Fruit fly (Drosophila melanogaster) whole organism, wandering third instar larva: Measurements from ENCODE around the gene mRpL12.

ENCODE experiments used
- Abd-B ChIP-seq: fragments of >200 bp; optimal IDR thresholded peaks from 2 replicates; lab custom pipeline; 2017; ENCODE audit warnings: missing biosample characterization, missing genetic modification characterization
- CG32264 ChIP-seq: fragments of 200-800 bp; sonication (Bioruptor generic); optimal IDR thresholded peaks from 2 replicates; lab custom pipeline; 2016; ENCODE audit warnings: missing biosample characterization, missing genetic modification characterization
- CG9705 ChIP-seq: fragments of 200-800 bp; sonication (Bioruptor generic); optimal IDR thresholded peaks from 2 replicates; lab custom pipeline; 2018; ENCODE audit warnings: missing biosample characterization, mild to moderate bottlenecking, missing genetic modification characterization
- CrebA ChIP-seq: fragments of 200-800 bp; sonication (Bioruptor generic); optimal IDR thresholded peaks from 2 replicates; lab custom pipeline; 2016; ENCODE audit warnings: missing biosample characterization, mild to moderate bottlenecking, missing genetic modification characterization, borderline replicate concordance
- Dfd ChIP-seq: fragments of >200 bp; optimal IDR thresholded peaks from 2 replicates; lab custom pipeline; 2017; ENCODE audit warnings: missing biosample characterization, missing genetic modification characterization
- Dif ChIP-seq: fragments of 200-275, 200-300 bp; sonication (Bioruptor generic); optimal IDR thresholded peaks from 2 replicates; lab custom pipeline; 2018; ENCODE audit warnings: missing biosample characterization, missing genetic modification characterization; ENCODE audit not compliant: partially characterized antibody
- GATAd ChIP-seq: sonication (Bioruptor generic); optimal IDR thresholded peaks from 2 replicates; lab custom pipeline; 2016; ENCODE audit warnings: missing biosample characterization, missing genetic modification characterization
- HLH106 ChIP-seq: fragments of 200-800 bp; optimal IDR thresholded peaks from 3 replicates; lab custom pipeline; 2019; ENCODE audit warnings: missing biosample characterization, mild to moderate bottlenecking, missing genetic modification characterization, moderate library complexity
- Hnf4 ChIP-seq: fragments of 200-800 bp; sonication (Bioruptor generic); optimal IDR thresholded peaks from 2 replicates; lab custom pipeline; 2016; ENCODE audit warnings: missing biosample characterization, mild to moderate bottlenecking, missing genetic modification characterization
- Hr78 ChIP-seq: fragments of >200 bp; optimal IDR thresholded peaks from 2 replicates; lab custom pipeline; 2017; ENCODE audit warnings: missing biosample characterization, missing genetic modification characterization
- Jra ChIP-seq: sonication (Bioruptor generic); optimal IDR thresholded peaks from 2 replicates; lab custom pipeline; 2016; ENCODE audit warnings: missing biosample characterization, missing genetic modification characterization
- Mio ChIP-seq: sonication (Bioruptor generic); optimal IDR thresholded peaks from 2 replicates; lab custom pipeline; 2016; ENCODE audit warnings: missing biosample characterization, missing genetic modification characterization
- Myc ChIP-seq: fragments of >200 bp; optimal IDR thresholded peaks from 2 replicates; lab custom pipeline; 2017
- OdsH ChIP-seq: fragments of 200-800 bp; sonication (Bioruptor generic); optimal IDR thresholded peaks from 2 replicates; lab custom pipeline; 2016; ENCODE audit warnings: missing biosample characterization, mild to moderate bottlenecking, missing genetic modification characterization
- Rel ChIP-seq, 2 experiments: fragments of 200-800 bp; sonication (Bioruptor generic) in 1 of 2; optimal IDR thresholded peaks; 2 replicates in 1 of 2; 3 replicates in 1 of 2; lab custom pipeline; 2016 to 2019; ENCODE audit warnings: mild to moderate bottlenecking in 2 of 2, missing biosample characterization in 2 of 2, missing genetic modification characterization in 2 of 2, moderate library complexity in 1 of 2
- Vsx2 ChIP-seq: fragments of 200-300, 225-300 bp; sonication (Bioruptor generic); optimal IDR thresholded peaks from 2 replicates; lab custom pipeline; 2018; ENCODE audit warnings: missing biosample characterization, missing genetic modification characterization; ENCODE audit not compliant: partially characterized antibody
- dl ChIP-seq, 2 experiments: fragments of 175-275, 200-275 bp in 1 of 2; fragments of 200-275 bp in 1 of 2; sonication (Bioruptor generic); optimal IDR thresholded peaks; lab custom pipeline; 2018; ENCODE audit warnings: mild to moderate bottlenecking in 2 of 2, missing biosample characterization in 2 of 2, missing genetic modification characterization in 2 of 2, moderate library complexity in 2 of 2; ENCODE audit not compliant: partially characterized antibody in 2 of 2, insufficient read depth in 1 of 2
- dmrt93B ChIP-seq: fragments of 200-800 bp; sonication (Bioruptor generic); optimal IDR thresholded peaks from 2 replicates; lab custom pipeline; 2018; ENCODE audit warnings: missing biosample characterization, mild to moderate bottlenecking, missing genetic modification characterization
- foxo ChIP-seq, 2 experiments: fragments of 200-800 bp; sonication (Bioruptor generic); optimal IDR thresholded peaks; 2 replicates in 1 of 2; 3 replicates in 1 of 2; lab custom pipeline; 2016 to 2017; ENCODE audit warnings: missing biosample characterization in 2 of 2, missing genetic modification characterization in 2 of 2
- fru ChIP-seq: fragments of 200-800 bp; sonication (Bioruptor generic); optimal IDR thresholded peaks from 3 replicates; lab custom pipeline; 2016; ENCODE audit warnings: missing biosample characterization, mild to moderate bottlenecking, missing genetic modification characterization
- h ChIP-seq: fragments of 200-800 bp; sonication (Bioruptor generic); optimal IDR thresholded peaks from 3 replicates; lab custom pipeline; 2016; ENCODE audit warnings: missing biosample characterization, mild to moderate bottlenecking, missing genetic modification characterization
- jim ChIP-seq: fragments of 175-275, 200-325 bp; sonication (Bioruptor generic); optimal IDR thresholded peaks from 2 replicates; lab custom pipeline; 2016; ENCODE audit warnings: missing biosample characterization, mild to moderate bottlenecking, missing genetic modification characterization
- lola ChIP-seq: fragments of >200 bp; optimal IDR thresholded peaks from 2 replicates; lab custom pipeline; 2017; ENCODE audit warnings: missing biosample characterization, missing genetic modification characterization
- pan ChIP-seq: fragments of >200 bp; optimal IDR thresholded peaks from 2 replicates; lab custom pipeline; 2017
- psq ChIP-seq: fragments of 200-800 bp; sonication (Bioruptor generic); optimal IDR thresholded peaks from 3 replicates; lab custom pipeline; 2017; ENCODE audit warnings: missing biosample characterization, mild to moderate bottlenecking, missing genetic modification characterization, moderate library complexity
- rgr ChIP-seq: fragments of 200-800 bp; sonication (Bioruptor generic); optimal IDR thresholded peaks from 3 replicates; lab custom pipeline; 2016; ENCODE audit warnings: missing biosample characterization, mild to moderate bottlenecking, missing genetic modification characterization
- sv ChIP-seq: fragments of 200-800 bp; sonication (Bioruptor generic); optimal IDR thresholded peaks from 3 replicates; lab custom pipeline; 2016; ENCODE audit warnings: missing biosample characterization, missing genetic modification characterization
- tai ChIP-seq: sonication (Bioruptor generic); optimal IDR thresholded peaks from 2 replicates; lab custom pipeline; 2016; ENCODE audit warnings: missing biosample characterization, missing genetic modification characterization

mRpL12 gene

dm6 chr3L:8924999-8925398 is 31.6 kb upstream of the mRpL12 start:
- TF ChIP-seq sv (GFP tag; lab: Kevin White, UChicago) (no peak), dmrt93B (GFP tag; lab: Kevin White, UChicago) (no peak), Hnf4 (GFP tag; lab: Kevin White, UChicago) (no peak)

- TF ChIP-seq GATAd (GFP tag; lab: Kevin White, UChicago): no peak
- no peak for TF ChIP-seq CG9705 (GFP tag; lab: Kevin White, UChicago)
- TF ChIP-seq rgr (GFP tag; lab: Kevin White, UChicago): no peak
- no peak for TF ChIP-seq foxo (GFP tag; optimal IDR thresholded peaks at IDR 0.05; lab: Kevin White, UChicago)
- no peak for TF ChIP-seq HLH106 (tag; lab: Kevin White, UChicago)
- TF ChIP-seq OdsH: no peak
- no peak for TF ChIP-seq dl (GFP tag; optimal IDR thresholded peaks at IDR 0.05; lab: Kevin White, UChicago; ENCODE audit: insufficient read depth in 1 of 2, partially characterized antibody in 2 of 2)
- TF ChIP-seq h: no peak
- no peak for TF ChIP-seq lola
- no peak for TF ChIP-seq Hnf4 (GFP tag; lab: Kevin White, UChicago)
- TF ChIP-seq Dfd: no peak
These were observed 30.9 kb upstream of the mRpL12 start for dm6 chr3L:8925679-8926078.

- TF ChIP-seq HLH106 (tag; lab: Kevin White, UChicago) (no peak), fru (GFP tag; lab: Kevin White, UChicago) (no peak), tai (no peak), dl (GFP tag; optimal IDR thresholded peaks at IDR 0.05; lab: Kevin White, UChicago; ENCODE audit: insufficient read depth in 1 of 2, partially characterized antibody in 2 of 2) (no peak), Hr78 (GFP tag; lab: Kevin White, UChicago) (no peak), CG9705 (GFP tag; lab: Kevin White, UChicago) (no peak)
These were observed 27.1 kb upstream of the mRpL12 start for dm6 chr3L:8929527-8929926.

DNA sequence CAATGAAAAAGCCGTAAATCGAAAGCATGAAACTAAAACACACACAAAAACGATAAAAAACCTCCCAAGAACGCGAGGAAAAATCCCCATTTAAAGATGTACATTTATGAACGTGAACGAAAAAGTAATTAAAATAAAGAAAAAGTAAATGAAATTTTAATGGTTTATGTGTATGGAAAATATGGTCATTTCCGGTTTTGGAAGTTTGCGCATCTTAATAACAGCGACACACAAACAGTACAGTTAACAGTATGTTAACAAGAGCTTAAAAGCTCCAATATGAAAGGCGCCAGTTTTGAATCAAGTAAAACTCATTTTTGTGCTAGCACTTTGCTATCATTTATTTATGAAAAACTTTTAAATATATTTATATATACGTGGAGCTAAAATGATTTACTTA is 24.7 kb upstream of the mRpL12 start:
- TF ChIP-seq CrebA (GFP tag; lab: Kevin White, UChicago) (peak; percentile 34), dl (GFP tag; optimal IDR thresholded peaks at IDR 0.05; lab: Kevin White, UChicago; ENCODE audit: insufficient read depth in 1 of 2, partially characterized antibody in 2 of 2) (no peak)

dm6 chr3L:8939654-8940053 is 16.9 kb upstream of the mRpL12 start:
- TF ChIP-seq Jra (GFP tag; lab: Kevin White, UChicago): no peak
- no peak for TF ChIP-seq jim (GFP tag; lab: Kevin White, UChicago)
- TF ChIP-seq psq (GFP tag; lab: Kevin White, UChicago): no peak
- no peak for TF ChIP-seq sv (GFP tag; lab: Kevin White, UChicago)
- no peak for TF ChIP-seq Dif (GFP tag; lab: Kevin White, UChicago)
- TF ChIP-seq Myc (lab: Kevin White, UChicago): no peak
- TF ChIP-seq dmrt93B (GFP tag; lab: Kevin White, UChicago): no peak
- no peak for TF ChIP-seq Rel (GFP tag; optimal IDR thresholded peaks at IDR 0.05; lab: Kevin White, UChicago)
- TF ChIP-seq Rel (tag; optimal IDR thresholded peaks at IDR 0.05; lab: Kevin White, UChicago): no peak
- no peak for TF ChIP-seq Vsx2 (GFP tag; lab: Kevin White, UChicago)
- TF ChIP-seq foxo (GFP tag; optimal IDR thresholded peaks at IDR 0.05; lab: Kevin White, UChicago): no peak
- no peak for TF ChIP-seq Hr78 (GFP tag; lab: Kevin White, UChicago)
- no peak for TF ChIP-seq dl (GFP tag; optimal IDR thresholded peaks at IDR 0.05; lab: Kevin White, UChicago; ENCODE audit: insufficient read depth in 1 of 2, partially characterized antibody in 2 of 2)
- TF ChIP-seq Abd-B (GFP tag; lab: Kevin White, UChicago): no peak
- TF ChIP-seq tai: no peak

- TF ChIP-seq dmrt93B (GFP tag; lab: Kevin White, UChicago) (no peak), Hnf4 (GFP tag; lab: Kevin White, UChicago) (no peak), Hr78 (GFP tag; lab: Kevin White, UChicago) (no peak), foxo (GFP tag; optimal IDR thresholded peaks at IDR 0.05; lab: Kevin White, UChicago) (no peak), GATAd (GFP tag; lab: Kevin White, UChicago) (no peak), dl (GFP tag; optimal IDR thresholded peaks at IDR 0.05; lab: Kevin White, UChicago; ENCODE audit: insufficient read depth in 1 of 2, partially characterized antibody in 2 of 2) (no peak), rgr (GFP tag; lab: Kevin White, UChicago) (no peak), psq (GFP tag; lab: Kevin White, UChicago) (no peak), OdsH (no peak), Mio (GFP tag; lab: Kevin White, UChicago) (no peak), Myc (lab: Kevin White, UChicago) (no peak), pan (lab: Kevin White, UChicago) (no peak), lola (no peak), Rel (GFP tag; optimal IDR thresholded peaks at IDR 0.05; lab: Kevin White, UChicago) (no peak), Rel (tag; optimal IDR thresholded peaks at IDR 0.05; lab: Kevin White, UChicago) (no peak), Abd-B (GFP tag; lab: Kevin White, UChicago) (no peak), CG32264 (GFP tag; lab: Kevin White, UChicago) (no peak), Jra (GFP tag; lab: Kevin White, UChicago) (no peak)
- TF ChIP-seq, all 38 proteins: peak for 0
These were observed 8.6 kb upstream of the mRpL12 start for dm6 chr3L:8947848-8948494.
